Worm (Caenorhabditis elegans) whole organism, mixed stage, embryonic: ENCODE results near the gene C16C8.27.

Source experiments
- ceh-39 ChIP-seq: fragments of 150-350 bp; optimal IDR thresholded peaks from 2 replicates; lab custom pipeline; 2014; ENCODE audit warnings: missing biosample characterization, missing genetic modification characterization
- cnd-1 ChIP-seq: fragments of 200-800 bp; sonication (Bioruptor generic); optimal IDR thresholded peaks from 2 replicates; lab custom pipeline; 2018; ENCODE audit warnings: mild to moderate bottlenecking, missing genetic modification characterization, missing compliant biosample characterization
- drap-1 ChIP-seq: fragments of 200-800 bp; sonication (Bioruptor generic); optimal IDR thresholded peaks from 3 replicates; lab custom pipeline; 2018; ENCODE audit warnings: mild to moderate bottlenecking, missing genetic modification characterization, missing compliant biosample characterization
- elt-1 ChIP-seq: sonication (generic microtip); optimal IDR thresholded peaks from 2 replicates; lab custom pipeline; 2017; ENCODE audit warnings: missing genetic modification characterization, mild to moderate bottlenecking, missing compliant biosample characterization, antibody characterized with exemption, moderate library complexity, borderline replicate concordance; ENCODE audit not compliant: insufficient read depth
- elt-3 ChIP-seq: fragments of 150-350 bp; optimal IDR thresholded peaks from 2 replicates; lab custom pipeline; 2014; ENCODE audit warnings: missing biosample characterization, missing genetic modification characterization
- lin-32 ChIP-seq: fragments of 200-800 bp; sonication (Bioruptor generic); optimal IDR thresholded peaks from 2 replicates; lab custom pipeline; 2018; ENCODE audit warnings: mild to moderate bottlenecking, missing genetic modification characterization, missing compliant biosample characterization
- mab-5 ChIP-seq: fragments of 150-350 bp; optimal IDR thresholded peaks from 2 replicates; lab custom pipeline; 2014; ENCODE audit warnings: missing biosample characterization, missing genetic modification characterization
- nhr-76 ChIP-seq: sonication (generic microtip); optimal IDR thresholded peaks from 2 replicates; lab custom pipeline; 2017; ENCODE audit warnings: missing biosample characterization, missing genetic modification characterization
- unc-62 ChIP-seq: fragments of 150-350 bp; optimal IDR thresholded peaks from 2 replicates; lab custom pipeline; 2014; ENCODE audit warnings: missing biosample characterization, missing genetic modification reagents, missing genetic modification characterization

ce11 chrII:3395484-3395883 lies 46.0 kb upstream of the C16C8.27 start, which contains the start of gene nep-20:
- TF ChIP-seq unc-62 (GFP tag; lab: Kevin White, UChicago) (no peak), ceh-39 (tag; lab: Kevin White, UChicago) (no peak), cnd-1 (no peak), elt-3 (tag; lab: Kevin White, UChicago) (no peak), lin-32 (GFP tag; lab: Kevin White, UChicago) (no peak), nhr-76 (tag; lab: Kevin White, UChicago) (no peak), mab-5 (tag; lab: Kevin White, UChicago) (no peak), elt-1 (tag; lab: Kevin White, UChicago) (no peak), drap-1 (GFP tag; lab: Kevin White, UChicago) (no peak)
